Fruit fly (Drosophila melanogaster) whole organism, embryonic: ENCODE measurements around the gene CG9970.

Experiments
- Ada2b ChIP-seq: fragments of 200-800 bp; sonication (Bioruptor generic); IDR thresholded peaks from 2 replicates; pipeline ENCODE4 v1.3.6; 2022; ENCODE audit warnings: missing biosample characterization, missing genetic modification characterization
- Aef1 ChIP-seq: fragments of 200-800 bp; sonication (Bioruptor generic); IDR thresholded peaks from 3 replicates; pipeline ENCODE4 v1.3.6; 2022; ENCODE audit warnings: missing biosample characterization, missing genetic modification characterization
- CG10366 ChIP-seq: fragments of 200-800 bp; sonication (Bioruptor generic); IDR thresholded peaks from 2 replicates; pipeline ENCODE4 v1.3.6; 2022; ENCODE audit warnings: missing biosample characterization, missing genetic modification characterization
- CG14014 ChIP-seq: fragments of 200-800 bp; sonication (Bioruptor generic); IDR thresholded peaks from 2 replicates; pipeline ENCODE4 v1.3.6; 2022; ENCODE audit warnings: missing biosample characterization, missing genetic modification characterization
- CG1603 ChIP-seq: fragments of 200-800 bp; sonication (Bioruptor generic); optimal IDR thresholded peaks from 2 replicates; lab custom pipeline; 2019; ENCODE audit warnings: missing biosample characterization, mild to moderate bottlenecking, missing genetic modification characterization, moderate library complexity
- CG1647 ChIP-seq: fragments of 200-800 bp; sonication (Bioruptor generic); optimal IDR thresholded peaks from 3 replicates; lab custom pipeline; 2016; ENCODE audit warnings: missing biosample characterization, missing genetic modification characterization
- CG16813 ChIP-seq: fragments of 200-800 bp; sonication (Bioruptor generic); IDR thresholded peaks from 3 replicates; pipeline ENCODE4 v1.3.6; 2022; ENCODE audit warnings: missing biosample characterization, missing genetic modification characterization; ENCODE audit not compliant: partially characterized antibody
- CG17186 ChIP-seq: fragments of 200-800 bp; sonication (Bioruptor generic); optimal IDR thresholded peaks from 3 replicates; lab custom pipeline; 2017; ENCODE audit warnings: missing biosample characterization, missing genetic modification reagents, missing genetic modification characterization
- CG17802 ChIP-seq: fragments of 200-800 bp; sonication (Bioruptor generic); optimal IDR thresholded peaks from 2 replicates; lab custom pipeline; 2018; ENCODE audit warnings: missing biosample characterization, mild to moderate bottlenecking, missing genetic modification characterization, moderate library complexity
- CG3407 ChIP-seq: fragments of 200-800 bp; sonication (Bioruptor generic); optimal IDR thresholded peaks from 2 replicates; lab custom pipeline; 2018; ENCODE audit warnings: missing biosample characterization, mild to moderate bottlenecking, missing genetic modification characterization
- CG43689 ChIP-seq: fragments of 200-800 bp; sonication (Bioruptor generic); IDR thresholded peaks from 2 replicates; pipeline ENCODE4 v1.3.6; 2022; ENCODE audit warnings: missing biosample characterization, missing genetic modification characterization
- CG4404 ChIP-seq: fragments of 200-800 bp; sonication (Bioruptor generic); IDR thresholded peaks from 2 replicates; pipeline ENCODE4 v1.3.6; 2022; ENCODE audit warnings: missing biosample characterization, missing genetic modification characterization
- CG7357 ChIP-seq: fragments of 200-800 bp; sonication (Bioruptor generic); IDR thresholded peaks from 3 replicates; pipeline ENCODE4 v1.3.6; 2022; ENCODE audit warnings: missing biosample characterization, missing genetic modification characterization
- CG7963 ChIP-seq: fragments of 200-800 bp; sonication (Bioruptor generic); IDR thresholded peaks from 3 replicates; pipeline ENCODE4 v1.3.6; 2022; ENCODE audit warnings: missing biosample characterization, missing genetic modification characterization; ENCODE audit not compliant: partially characterized antibody
- CG7987 ChIP-seq: fragments of 200-800 bp; sonication (Bioruptor generic); optimal IDR thresholded peaks from 2 replicates; lab custom pipeline; 2018; ENCODE audit warnings: missing biosample characterization, mild to moderate bottlenecking, missing genetic modification characterization, moderate library complexity
- CG8281 ChIP-seq: fragments of 200-800 bp; sonication (Bioruptor generic); optimal IDR thresholded peaks from 2 replicates; lab custom pipeline; 2018; ENCODE audit warnings: missing biosample characterization, mild to moderate bottlenecking, missing genetic modification characterization, moderate library complexity
- CG9437 ChIP-seq: fragments of 200-800 bp; sonication (Bioruptor generic); optimal IDR thresholded peaks from 2 replicates; lab custom pipeline; 2018; ENCODE audit warnings: missing biosample characterization, mild to moderate bottlenecking, missing genetic modification characterization
- CHES-1-like ChIP-seq: fragments of 200-800 bp; sonication (Bioruptor generic); optimal IDR thresholded peaks from 2 replicates; lab custom pipeline; 2016; ENCODE audit warnings: missing biosample characterization, missing genetic modification characterization
- D19A ChIP-seq: fragments of 200-800 bp; optimal IDR thresholded peaks from 3 replicates; lab custom pipeline; 2019; ENCODE audit warnings: missing biosample characterization, mild to moderate bottlenecking, missing genetic modification characterization, moderate library complexity
- Dll ChIP-seq: fragments of 200-800 bp; sonication (Bioruptor generic); IDR thresholded peaks from 4 replicates; pipeline ENCODE4 v1.3.6; 2022; ENCODE audit warnings: missing biosample characterization, missing genetic modification characterization; ENCODE audit not compliant: partially characterized antibody
- E2f2 ChIP-seq: fragments of 200-800 bp; sonication (Bioruptor generic); IDR thresholded peaks from 2 replicates; pipeline ENCODE4 v1.3.6; 2022; ENCODE audit warnings: missing biosample characterization, missing genetic modification characterization
- HLH3B ChIP-seq: fragments of 200-800 bp; sonication (Bioruptor generic); IDR thresholded peaks from 2 replicates; pipeline ENCODE4 v1.3.6; 2022; ENCODE audit warnings: missing biosample characterization, missing genetic modification characterization
- HLHmδ ChIP-seq: fragments of 200-800 bp; sonication (Bioruptor generic); optimal IDR thresholded peaks from 2 replicates; lab custom pipeline; 2018; ENCODE audit warnings: missing biosample characterization, mild to moderate bottlenecking, missing genetic modification characterization, moderate library complexity
- Hr78 ChIP-seq, 2 experiments: fragments of 200-800 bp in 1 of 2; fragments of >200 bp in 1 of 2; sonication (Bioruptor generic) in 1 of 2; optimal IDR thresholded peaks; 2 replicates each; lab custom pipeline; 2017 to 2019; ENCODE audit warnings: missing biosample characterization in 2 of 2, missing genetic modification characterization in 2 of 2, mild to moderate bottlenecking in 1 of 2, moderate library complexity in 1 of 2
- Lhr ChIP-seq: fragments of 200-800 bp; sonication (Bioruptor generic); optimal IDR thresholded peaks from 3 replicates; lab custom pipeline; 2017; ENCODE audit warnings: mild to moderate bottlenecking, missing biosample characterization, missing genetic modification reagents, missing genetic modification characterization
- Neu2 ChIP-seq: fragments of 200-800 bp; sonication (Bioruptor generic); optimal IDR thresholded peaks from 3 replicates; lab custom pipeline; 2016; ENCODE audit warnings: missing biosample characterization, missing genetic modification characterization, borderline replicate concordance
- Nf-YA ChIP-seq: fragments of 200-800 bp; sonication (Bioruptor generic); IDR thresholded peaks from 2 replicates; pipeline ENCODE4 v1.3.6; 2022; ENCODE audit warnings: missing biosample characterization, missing genetic modification characterization
- Nf-YC ChIP-seq: fragments of 200-800 bp; optimal IDR thresholded peaks from 3 replicates; lab custom pipeline; 2019; ENCODE audit warnings: missing biosample characterization, mild to moderate bottlenecking, missing genetic modification characterization, moderate library complexity
- Optix ChIP-seq: fragments of 200-800 bp; sonication (Bioruptor generic); IDR thresholded peaks from 3 replicates; pipeline ENCODE4 v1.3.6; 2022; ENCODE audit warnings: missing biosample characterization, missing genetic modification characterization
- Pdp1 ChIP-seq, 2 experiments: fragments of 200-800 bp; sonication (Bioruptor generic); optimal IDR thresholded peaks; 3 replicates each; lab custom pipeline; 2016; ENCODE audit warnings: missing biosample characterization in 2 of 2, missing genetic modification characterization in 2 of 2, mild to moderate bottlenecking in 1 of 2, moderate library complexity in 1 of 2
- TFAM ChIP-seq: fragments of 200-800 bp; sonication (Bioruptor generic); optimal IDR thresholded peaks from 2 replicates; lab custom pipeline; 2017; ENCODE audit warnings: missing biosample characterization, missing genetic modification characterization, inconsistent platforms
- ac ChIP-seq: fragments of 200-800 bp; sonication (Bioruptor generic); optimal IDR thresholded peaks from 3 replicates; lab custom pipeline; 2017; ENCODE audit warnings: missing biosample characterization, mild to moderate bottlenecking, missing genetic modification characterization
- az2 ChIP-seq: fragments of 200-800 bp; sonication (Bioruptor generic); optimal IDR thresholded peaks from 3 replicates; lab custom pipeline; 2016; ENCODE audit warnings: missing biosample characterization, missing genetic modification characterization
- bsh ChIP-seq, 2 experiments: fragments of 200-800 bp; sonication (Bioruptor generic); optimal IDR thresholded peaks; 2 replicates each; lab custom pipeline; 2017 to 2018; ENCODE audit warnings: mild to moderate bottlenecking in 2 of 2, missing biosample characterization in 2 of 2, missing genetic modification characterization in 2 of 2, moderate library complexity in 1 of 2
- cad ChIP-seq: fragments of >200 bp; optimal IDR thresholded peaks from 2 replicates; lab custom pipeline; 2017; ENCODE audit warnings: missing biosample characterization, missing genetic modification characterization
- chn ChIP-seq: fragments of 200-800 bp; sonication (Bioruptor generic); optimal IDR thresholded peaks from 2 replicates; lab custom pipeline; 2016; ENCODE audit warnings: missing biosample characterization, missing genetic modification characterization
- crc ChIP-seq: fragments of 200-800 bp; sonication (Bioruptor generic); optimal IDR thresholded peaks from 2 replicates; lab custom pipeline; 2016; ENCODE audit warnings: missing biosample characterization, missing genetic modification characterization
- da ChIP-seq: fragments of 200-800 bp; sonication (Bioruptor generic); optimal IDR thresholded peaks from 2 replicates; lab custom pipeline; 2016; ENCODE audit warnings: missing biosample characterization, missing genetic modification characterization
- fu2 ChIP-seq: fragments of 200-800 bp; sonication (Bioruptor generic); optimal IDR thresholded peaks from 2 replicates; lab custom pipeline; 2016; ENCODE audit warnings: missing biosample characterization, missing genetic modification characterization
- h ChIP-seq: fragments of >200 bp; optimal IDR thresholded peaks from 2 replicates; lab custom pipeline; 2017
- hb ChIP-seq: fragments of 200-800 bp; sonication (Bioruptor generic); IDR thresholded peaks from 3 replicates; pipeline ENCODE4 v1.3.6; 2022; ENCODE audit warnings: missing biosample characterization, missing genetic modification characterization; ENCODE audit not compliant: partially characterized antibody
- her ChIP-seq: fragments of 200-800 bp; sonication (Bioruptor generic); optimal IDR thresholded peaks from 2 replicates; lab custom pipeline; 2016; ENCODE audit warnings: missing biosample characterization, missing genetic modification characterization
- maf-S ChIP-seq: fragments of 200-800 bp; sonication (Bioruptor generic); optimal IDR thresholded peaks from 2 replicates; lab custom pipeline; 2016; ENCODE audit warnings: missing biosample characterization, missing genetic modification characterization
- otp ChIP-seq: fragments of 200-800 bp; sonication (Bioruptor generic); IDR thresholded peaks from 3 replicates; pipeline ENCODE4, ENCODE4 v1.3.6; 2022; ENCODE audit warnings: missing biosample characterization, missing genetic modification characterization
- sens-2 ChIP-seq: fragments of 200-800 bp; sonication (Bioruptor generic); IDR thresholded peaks from 2 replicates; pipeline ENCODE4 v1.3.6; 2022; ENCODE audit warnings: missing biosample characterization, missing genetic modification characterization
- shn ChIP-seq: fragments of 200-800 bp; sonication (Bioruptor generic); optimal IDR thresholded peaks from 3 replicates; lab custom pipeline; 2016; ENCODE audit warnings: missing biosample characterization, missing genetic modification characterization
- sima ChIP-seq: fragments of 200-800 bp; sonication (Bioruptor generic); optimal IDR thresholded peaks from 2 replicates; lab custom pipeline; 2016; ENCODE audit warnings: missing biosample characterization, missing genetic modification characterization
- sisA ChIP-seq: fragments of 200-800 bp; sonication (Bioruptor generic); IDR thresholded peaks from 2 replicates; pipeline ENCODE4 v1.3.6; 2022; ENCODE audit warnings: missing biosample characterization, missing genetic modification characterization
- stwl ChIP-seq: fragments of 200-800 bp; sonication (Bioruptor generic); optimal IDR thresholded peaks from 3 replicates; lab custom pipeline; 2018; ENCODE audit warnings: missing biosample characterization, mild to moderate bottlenecking, missing genetic modification characterization, moderate library complexity
- ttk ChIP-seq: fragments of 200-800 bp; sonication (Bioruptor generic); IDR thresholded peaks from 2 replicates; pipeline ENCODE4 v2.1.2; 2022; ENCODE audit warnings: missing biosample characterization, missing genetic modification characterization
- tup ChIP-seq: fragments of 200-800 bp; sonication (Bioruptor generic); optimal IDR thresholded peaks from 2 replicates; lab custom pipeline; 2016; ENCODE audit warnings: missing biosample characterization, mild to moderate bottlenecking, missing genetic modification characterization, moderate library complexity
- zen2 ChIP-seq: fragments of 200-800 bp; sonication (Bioruptor generic); IDR thresholded peaks from 3 replicates; pipeline ENCODE4 v1.3.6; 2022; ENCODE audit warnings: missing biosample characterization, missing genetic modification characterization; ENCODE audit not compliant: partially characterized antibody

The CG9970 gene

dm6 chr3L:2879827-2880131 is 36.7 kb downstream of the CG9970 start (continued):
- TF ChIP-seq bsh (GFP tag; optimal IDR thresholded peaks at IDR 0.05; lab: Kevin White, UChicago) (no peak), ac (no peak), CG10366 (GFP tag; lab: Robert Waterston, UW) (no peak), CG1647 (GFP tag; lab: Kevin White, UChicago) (no peak), Ada2b (GFP tag; lab: Robert Waterston, UW) (peak; percentile 50; the same call in 1 of the 2 replicates), her (GFP tag; lab: Kevin White, UChicago) (no peak), Dll (GFP tag; lab: Robert Waterston, UW) (no peak), ttk (peak; percentile 34; the same call in 1 of the 2 replicates), CG8281 (no peak), tup (GFP tag; lab: Kevin White, UChicago) (no peak), stwl (no peak), CG3407 (GFP tag; lab: Kevin White, UChicago) (no peak), sima (GFP tag; lab: Kevin White, UChicago) (no peak), da (GFP tag; lab: Kevin White, UChicago) (no peak), CG17802 (tag; lab: Kevin White, UChicago) (no peak), Nf-YA (no peak), Nf-YC (tag; lab: Kevin White, UChicago) (no peak), maf-S (GFP tag; lab: Kevin White, UChicago) (no peak), CG4404 (GFP tag; lab: Robert Waterston, UW) (peak; percentile 41; the same call in 1 of the 2 replicates), CG17186 (no peak), D19A (tag; lab: Kevin White, UChicago) (peak; percentile 99), Lhr (GFP tag; lab: Kevin White, UChicago) (no peak), otp (no peak), Neu2 (GFP tag; lab: Kevin White, UChicago) (no peak), shn (no peak), CG7963 (GFP tag; lab: Robert Waterston, UW) (no peak), az2 (GFP tag; lab: Kevin White, UChicago) (no peak), CG43689 (no peak), sisA (GFP tag; lab: Robert Waterston, UW) (peak; percentile 56), CG14014 (GFP tag; lab: Robert Waterston, UW) (no peak), HLH3B (peak; percentile 51; the same call in 1 of the 2 replicates), CG7987 (GFP tag; lab: Kevin White, UChicago) (no peak), CG9437 (GFP tag; lab: Kevin White, UChicago) (no peak), CG7357 (peak; percentile 27; the same call in 1 of the 3 replicates), hb (GFP tag; lab: Robert Waterston, UW) (no peak), TFAM (GFP tag; lab: Kevin White, UChicago) (no peak), Hr78 (GFP tag; optimal IDR thresholded peaks at IDR 0.05; lab: Kevin White, UChicago) (no peak), crc (no peak), zen2 (no peak), HLHmδ (GFP tag; lab: Kevin White, UChicago) (no peak), CHES-1-like (GFP tag; lab: Kevin White, UChicago) (no peak), Pdp1 (GFP tag; optimal IDR thresholded peaks at IDR 0.05; lab: Kevin White, UChicago) (no peak), cad (no peak), E2f2 (GFP tag; lab: Robert Waterston, UW) (no peak), CG16813 (GFP tag; lab: Robert Waterston, UW) (no peak), Optix (GFP tag; lab: Robert Waterston, UW) (no peak), h (no peak), fu2 (no peak), CG1603 (tag; lab: Kevin White, UChicago) (peak; percentile 36), chn (GFP tag; lab: Kevin White, UChicago) (no peak), sens-2 (GFP tag; lab: Robert Waterston, UW) (no peak), Aef1 (peak; percentile 52; the same call in 1 of the 3 replicates)
